Worm (Caenorhabditis elegans) whole organism, L2 larva: ENCODE data around the gene kle-2.

Experiments
- alr-1 ChIP-seq: fragments of 150-350 bp; optimal IDR thresholded peaks from 2 replicates; lab custom pipeline; 2014; ENCODE audit warnings: missing biosample characterization, missing genetic modification characterization
- lin-13 ChIP-seq: fragments of 150-350 bp; optimal IDR thresholded peaks from 2 replicates; lab custom pipeline; 2014; ENCODE audit warnings: missing biosample characterization, missing genetic modification reagents, missing genetic modification characterization
- mdl-1 ChIP-seq, 2 experiments: fragments of 150-350 bp in 1 of 2; sonication (generic microtip) in 1 of 2; optimal IDR thresholded peaks; 2 replicates each; lab custom pipeline; 2017; ENCODE audit warnings: missing biosample characterization in 2 of 2, missing genetic modification characterization in 2 of 2
- sem-4 ChIP-seq: fragments of 150-350 bp; optimal IDR thresholded peaks from 2 replicates; lab custom pipeline; 2014; ENCODE audit warnings: missing biosample characterization, missing genetic modification reagents, missing genetic modification characterization

DNA sequence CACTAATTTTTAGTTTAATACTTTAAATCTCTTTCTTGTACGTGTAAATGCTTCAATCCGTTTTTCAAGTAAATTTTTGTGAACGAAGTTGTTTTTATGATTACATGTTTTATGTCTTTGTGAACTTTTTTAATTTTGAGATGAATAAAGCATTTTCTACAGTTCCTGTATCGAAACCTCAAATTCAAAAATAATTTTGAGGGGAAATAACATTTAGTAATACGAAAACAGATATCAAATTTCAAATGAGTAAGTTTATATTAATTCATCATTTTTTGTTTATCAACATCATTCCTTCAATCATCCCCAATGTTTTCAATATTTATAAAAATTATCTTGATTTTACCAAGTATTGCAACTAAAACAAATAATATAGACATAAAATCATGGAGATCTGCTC, 4.0 kb upstream of the kle-2 start, which contains the start of gene C29E4.10:
- TF ChIP-seq mdl-1 (tag; optimal IDR thresholded peaks at IDR 0.05; lab: Kevin White, UChicago), result no peak
- TF ChIP-seq lin-13 (GFP tag; lab: Kevin White, UChicago), result no peak
- no peak for TF ChIP-seq alr-1 (tag; lab: Kevin White, UChicago)
- TF ChIP-seq sem-4 (tag; lab: Kevin White, UChicago), result no peak
